Fruit fly (Drosophila melanogaster) whole organism, embryonic: ENCODE measurements around the gene CG44257.

Experiments used
- Blimp-1 ChIP-seq: fragments of 200-800 bp; sonication (Bioruptor generic); optimal IDR thresholded peaks from 3 replicates; lab custom pipeline; 2018; ENCODE audit warnings: missing biosample characterization, missing genetic modification characterization, mild to moderate bottlenecking, moderate library complexity, missing genetic modification reagents
- CG11504 ChIP-seq: fragments of 200-800 bp; sonication (Bioruptor generic); optimal IDR thresholded peaks from 3 replicates; lab custom pipeline; 2019; ENCODE audit warnings: missing biosample characterization, mild to moderate bottlenecking, missing genetic modification characterization, moderate library complexity
- CG11560 ChIP-seq: fragments of 200-800 bp; sonication (Bioruptor generic); IDR thresholded peaks from 3 replicates; pipeline ENCODE4 v1.3.6; 2022; ENCODE audit warnings: missing biosample characterization, missing genetic modification characterization
- CG11695 ChIP-seq: fragments of 200-800 bp; sonication (Bioruptor generic); IDR thresholded peaks from 3 replicates; pipeline ENCODE4 v1.3.6; 2022; ENCODE audit warnings: missing biosample characterization, missing genetic modification characterization
- CG11696 ChIP-seq: fragments of 200-800 bp; sonication (Bioruptor generic); IDR thresholded peaks from 2 replicates; pipeline ENCODE4 v1.3.6; 2022; ENCODE audit warnings: missing biosample characterization, missing genetic modification characterization
- CG12155 ChIP-seq: fragments of 200-800 bp; sonication (Bioruptor generic); optimal IDR thresholded peaks from 3 replicates; lab custom pipeline; 2016; ENCODE audit warnings: missing biosample characterization, missing genetic modification characterization
- CG14965 ChIP-seq: fragments of 200-800 bp; sonication (Bioruptor generic); optimal IDR thresholded peaks from 2 replicates; lab custom pipeline; 2016; ENCODE audit warnings: missing biosample characterization, missing genetic modification characterization, borderline replicate concordance
- CG15073 ChIP-seq: fragments of 200-800 bp; sonication (Bioruptor generic); optimal IDR thresholded peaks from 2 replicates; lab custom pipeline; 2016; ENCODE audit warnings: missing biosample characterization, missing genetic modification characterization
- CG1529 ChIP-seq: fragments of 200-800 bp; sonication (Bioruptor generic); optimal IDR thresholded peaks from 3 replicates; lab custom pipeline; 2018; ENCODE audit warnings: missing biosample characterization, missing genetic modification characterization
- CG15696 ChIP-seq: fragments of 200-800 bp; sonication (Bioruptor generic); optimal IDR thresholded peaks from 2 replicates; lab custom pipeline; 2019; ENCODE audit warnings: missing biosample characterization, mild to moderate bottlenecking, missing genetic modification characterization, moderate library complexity
- CG17802 ChIP-seq: fragments of 200-800 bp; sonication (Bioruptor generic); optimal IDR thresholded peaks from 2 replicates; lab custom pipeline; 2018; ENCODE audit warnings: missing biosample characterization, mild to moderate bottlenecking, missing genetic modification characterization, moderate library complexity
- CG18011 ChIP-seq: fragments of 200-800 bp; sonication (Bioruptor generic); optimal IDR thresholded peaks from 2 replicates; lab custom pipeline; 2017; ENCODE audit warnings: missing biosample characterization, missing genetic modification characterization, mild to moderate bottlenecking, moderate library complexity, missing genotype
- CG18476 ChIP-seq: fragments of 200-800 bp; sonication (Bioruptor generic); optimal IDR thresholded peaks from 2 replicates; lab custom pipeline; 2016; ENCODE audit warnings: missing biosample characterization, mild to moderate bottlenecking, missing genetic modification characterization
- CG2199 ChIP-seq: fragments of 200-800 bp; sonication (Bioruptor generic); IDR thresholded peaks from 3 replicates; pipeline ENCODE4 v1.3.6; 2022; ENCODE audit warnings: missing biosample characterization, missing genetic modification characterization
- CG31388 ChIP-seq: fragments of 200-800 bp; sonication (Bioruptor generic); optimal IDR thresholded peaks from 2 replicates; lab custom pipeline; 2016; ENCODE audit warnings: missing biosample characterization, missing genetic modification characterization
- CG3163 ChIP-seq: fragments of 200-800 bp; sonication (Bioruptor generic); optimal IDR thresholded peaks from 3 replicates; lab custom pipeline; 2016; ENCODE audit warnings: missing biosample characterization, missing genetic modification characterization
- CG34422 ChIP-seq: fragments of 200-800 bp; sonication (Bioruptor generic); IDR thresholded peaks from 3 replicates; pipeline ENCODE4 v1.3.6; 2022; ENCODE audit warnings: missing biosample characterization, missing genetic modification characterization
- CG4360 ChIP-seq: fragments of 200-800 bp; sonication (Bioruptor generic); IDR thresholded peaks from 2 replicates; pipeline ENCODE4 v1.3.6; 2022; ENCODE audit warnings: missing biosample characterization, missing genetic modification characterization
- CG43689 ChIP-seq: fragments of 200-800 bp; sonication (Bioruptor generic); IDR thresholded peaks from 2 replicates; pipeline ENCODE4 v1.3.6; 2022; ENCODE audit warnings: missing biosample characterization, missing genetic modification characterization
- CG7357 ChIP-seq: fragments of 200-800 bp; sonication (Bioruptor generic); IDR thresholded peaks from 3 replicates; pipeline ENCODE4 v1.3.6; 2022; ENCODE audit warnings: missing biosample characterization, missing genetic modification characterization
- CG7963 ChIP-seq: fragments of 200-800 bp; sonication (Bioruptor generic); IDR thresholded peaks from 3 replicates; pipeline ENCODE4 v1.3.6; 2022; ENCODE audit warnings: missing biosample characterization, missing genetic modification characterization; ENCODE audit not compliant: partially characterized antibody
- CG9727 ChIP-seq: fragments of 200-800 bp; sonication (Bioruptor generic); optimal IDR thresholded peaks from 3 replicates; lab custom pipeline; 2017; ENCODE audit warnings: missing biosample characterization, mild to moderate bottlenecking, missing genetic modification characterization
- CG9932 ChIP-seq: fragments of 200-800 bp; sonication (Bioruptor generic); IDR thresholded peaks from 2 replicates; pipeline ENCODE4 v1.3.6; 2022; ENCODE audit warnings: missing biosample characterization, missing genetic modification characterization
- Dad ChIP-seq: fragments of 200-800 bp; sonication (Bioruptor generic); optimal IDR thresholded peaks from 3 replicates; lab custom pipeline; 2016; ENCODE audit warnings: missing biosample characterization, missing genetic modification characterization
- Eip74EF ChIP-seq, 2 experiments: fragments of 200-800 bp in 1 of 2; fragments of >200 bp in 1 of 2; sonication (Bioruptor generic) in 1 of 2; optimal IDR thresholded peaks; 2 replicates each; lab custom pipeline; 2017 to 2019; ENCODE audit warnings: missing biosample characterization in 2 of 2, missing genetic modification characterization in 2 of 2, mild to moderate bottlenecking in 1 of 2, moderate library complexity in 1 of 2
- Fer2 ChIP-seq: fragments of 200-800 bp; sonication (Bioruptor generic); optimal IDR thresholded peaks from 2 replicates; lab custom pipeline; 2018; ENCODE audit warnings: missing biosample characterization, mild to moderate bottlenecking, missing genetic modification characterization, moderate library complexity
- HLH54F ChIP-seq: fragments of 200-800 bp; sonication (Bioruptor generic); optimal IDR thresholded peaks from 3 replicates; lab custom pipeline; 2016; ENCODE audit warnings: missing biosample characterization, missing genetic modification characterization
- Hr51 ChIP-seq, 2 experiments: fragments of 200-800 bp; sonication (Bioruptor generic); optimal IDR thresholded peaks; 2 replicates in 1 of 2; 3 replicates in 1 of 2; lab custom pipeline; 2016 to 2018; ENCODE audit warnings: missing biosample characterization in 2 of 2, missing genetic modification characterization in 2 of 2, mild to moderate bottlenecking in 1 of 2, moderate library complexity in 1 of 2
- Jarid2 ChIP-seq: fragments of 200-800 bp; sonication (Bioruptor generic); optimal IDR thresholded peaks from 3 replicates; lab custom pipeline; 2017; ENCODE audit warnings: mild to moderate bottlenecking, missing biosample characterization, missing genetic modification reagents, missing genetic modification characterization
- Kr ChIP-seq: fragments of 200-800 bp; sonication (Bioruptor generic); optimal IDR thresholded peaks from 2 replicates; lab custom pipeline; 2017; ENCODE audit warnings: missing biosample characterization, mild to moderate bottlenecking, missing genetic modification characterization
- Sin3A ChIP-seq: fragments of >200 bp; optimal IDR thresholded peaks from 2 replicates; lab custom pipeline; 2018
- bigmax ChIP-seq: fragments of 200-800 bp; sonication (Bioruptor generic); optimal IDR thresholded peaks from 2 replicates; lab custom pipeline; 2018; ENCODE audit warnings: missing biosample characterization, mild to moderate bottlenecking, missing genetic modification characterization
- cad ChIP-seq: fragments of >200 bp; optimal IDR thresholded peaks from 2 replicates; lab custom pipeline; 2017; ENCODE audit warnings: missing biosample characterization, missing genetic modification characterization
- cas ChIP-seq: fragments of 200-800 bp; sonication (Bioruptor generic); IDR thresholded peaks from 2 replicates; pipeline ENCODE4 v1.3.6; 2022; ENCODE audit warnings: missing biosample characterization, missing genetic modification characterization
- croc ChIP-seq: fragments of 200-800 bp; sonication (Bioruptor generic); conservative IDR thresholded peaks from 3 replicates; pipeline ENCODE4 v1.3.6; 2022; ENCODE audit warnings: missing biosample characterization, missing genetic modification characterization
- danr ChIP-seq: fragments of 200-800 bp; sonication (Bioruptor generic); IDR thresholded peaks from 2 replicates; pipeline ENCODE4 v1.3.6; 2022; ENCODE audit warnings: missing biosample characterization, missing genetic modification characterization
- dati ChIP-seq: fragments of 200-800 bp; sonication (Bioruptor generic); IDR thresholded peaks from 2 replicates; pipeline ENCODE4 v1.3.6; 2022; ENCODE audit warnings: missing biosample characterization, missing genetic modification characterization
- dm ChIP-seq: fragments of 200-800 bp; sonication (Bioruptor generic); optimal IDR thresholded peaks from 3 replicates; lab custom pipeline; 2016; ENCODE audit warnings: missing biosample characterization, missing genetic modification characterization
- fd3F ChIP-seq: fragments of 200-800 bp; sonication (Bioruptor generic); optimal IDR thresholded peaks from 2 replicates; lab custom pipeline; 2018; ENCODE audit warnings: missing biosample characterization, mild to moderate bottlenecking, missing genetic modification characterization, moderate library complexity
- fd96Cb ChIP-seq: fragments of 200-800 bp; sonication (Bioruptor generic); optimal IDR thresholded peaks from 2 replicates; lab custom pipeline; 2018; ENCODE audit warnings: missing biosample characterization, mild to moderate bottlenecking, missing genetic modification characterization, moderate library complexity
- oc ChIP-seq: fragments of 200-800 bp; sonication (Bioruptor generic); optimal IDR thresholded peaks from 2 replicates; lab custom pipeline; 2018; ENCODE audit warnings: missing biosample characterization, mild to moderate bottlenecking, missing genetic modification characterization, moderate library complexity
- prd ChIP-seq, 3 experiments: fragments of >200 bp in 2 of 3; fragments of 200-800 bp in 1 of 3; sonication (Bioruptor generic) in 1 of 3; optimal IDR thresholded peaks in 2 of 3; IDR thresholded peaks in 1 of 3; 2 replicates in 2 of 3; 3 replicates in 1 of 3; pipeline versions ENCODE4 v1.3.6 to Lab custom; 2017 to 2022; ENCODE audit warnings: missing biosample characterization in 1 of 3, missing genetic modification characterization in 1 of 3
- scrt ChIP-seq: fragments of 200-800 bp; sonication (Bioruptor generic); optimal IDR thresholded peaks from 2 replicates; lab custom pipeline; 2018; ENCODE audit warnings: missing biosample characterization, mild to moderate bottlenecking, missing genetic modification characterization, moderate library complexity
- sens ChIP-seq: fragments of 200-800 bp; sonication (Bioruptor generic); peaks from one replicate; lab custom pipeline; 2016; ENCODE audit warnings: missing biosample characterization, missing genetic modification characterization
- sisA ChIP-seq: fragments of 200-800 bp; sonication (Bioruptor generic); IDR thresholded peaks from 2 replicates; pipeline ENCODE4 v1.3.6; 2022; ENCODE audit warnings: missing biosample characterization, missing genetic modification characterization
- slbo ChIP-seq: fragments of 200-800 bp; sonication (Bioruptor generic); IDR thresholded peaks from 2 replicates; pipeline ENCODE4 v1.3.6; 2022; ENCODE audit warnings: missing biosample characterization, missing genetic modification characterization
- tgo ChIP-seq: fragments of 200-800 bp; sonication (Bioruptor generic); IDR thresholded peaks from 3 replicates; pipeline ENCODE4 v1.3.6; 2022; ENCODE audit warnings: missing biosample characterization, missing genetic modification characterization
- usp ChIP-seq: fragments of >200 bp; optimal IDR thresholded peaks from 2 replicates; lab custom pipeline; 2017; ENCODE audit warnings: missing biosample characterization, missing genetic modification characterization

The CG44257 gene

DNA sequence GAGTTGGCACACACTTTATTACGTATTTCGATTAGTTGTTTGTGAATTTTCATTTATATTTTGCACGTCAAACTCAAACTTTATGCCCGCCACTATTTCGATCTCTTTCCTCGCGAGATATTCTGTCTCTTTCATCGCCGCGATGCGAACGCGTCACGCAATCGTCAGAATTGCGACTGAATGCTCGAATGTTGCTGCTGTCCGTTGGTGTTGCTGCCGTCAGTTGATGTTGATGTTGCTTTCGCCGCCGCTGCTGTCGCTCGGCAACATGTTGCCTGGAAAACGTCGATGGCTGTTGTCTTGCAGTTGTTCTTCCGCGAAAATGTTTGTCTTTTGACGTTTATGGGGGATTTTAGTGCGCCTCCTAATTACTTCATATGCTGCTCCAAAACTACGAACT, 17.4 kb upstream of the CG44257 start:
- TF ChIP-seq dati (GFP tag; lab: Robert Waterston, UW) (no peak), usp (no peak), CG11696 (no peak), fd96Cb (no peak), Blimp-1 (no peak), CG31388 (GFP tag; lab: Kevin White, UChicago) (no peak), Dad (GFP tag; lab: Kevin White, UChicago) (no peak), prd (optimal IDR thresholded peaks at IDR 0.05; lab: Kevin White, UChicago) (no peak), prd (GFP tag; IDR thresholded peaks at IDR 0.05; lab: Robert Waterston, UW) (no peak), Jarid2 (GFP tag; lab: Kevin White, UChicago) (peak; percentile 19), CG7357 (GFP tag; lab: Robert Waterston, UW) (no peak), CG11504 (tag; lab: Kevin White, UChicago) (peak; percentile 99), CG2199 (0 out of 3 replicates have a peak, but pooled peaks have one; percentile 20), danr (GFP tag; lab: Robert Waterston, UW) (no peak), Fer2 (tag; lab: Kevin White, UChicago) (no peak), HLH54F (GFP tag; lab: Kevin White, UChicago) (no peak), CG12155 (GFP tag; lab: Kevin White, UChicago) (no peak), CG34422 (GFP tag; lab: Robert Waterston, UW) (no peak)

DNA sequence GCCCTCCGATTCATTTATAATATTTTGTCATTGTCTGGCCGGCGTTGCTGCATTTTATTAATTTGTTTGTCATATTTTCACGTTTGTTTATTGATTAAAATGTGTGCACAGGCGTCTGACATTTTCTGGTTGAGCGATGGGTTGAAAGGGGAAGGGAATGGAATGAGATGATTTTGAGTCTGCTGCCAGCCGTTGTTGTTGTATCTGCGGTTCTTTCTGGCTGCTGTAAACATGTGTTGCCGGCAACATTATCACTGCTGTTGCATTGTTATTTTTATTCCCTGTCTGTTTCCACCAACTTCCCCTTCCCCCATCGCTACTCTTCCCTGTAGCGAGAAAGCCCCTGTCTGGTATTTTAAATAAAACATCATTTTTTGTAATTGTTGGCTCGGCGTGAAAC, 15.8 kb upstream of the CG44257 start:
- no peak for TF ChIP-seq CG17802
- TF ChIP-seq CG9932 (GFP tag; lab: Robert Waterston, UW): no peak
- TF ChIP-seq Kr: no peak
- TF ChIP-seq sens (GFP tag; lab: Kevin White, UChicago): peak; percentile 11
- no peak for TF ChIP-seq Eip74EF (GFP tag; optimal IDR thresholded peaks at IDR 0.05; lab: Kevin White, UChicago)
- peak; percentile 75 for TF ChIP-seq CG4360 (GFP tag; lab: Robert Waterston, UW)
- peak; percentile 95 for TF ChIP-seq CG11504 (tag; lab: Kevin White, UChicago)
- TF ChIP-seq fd3F: no peak
- TF ChIP-seq, all 482 proteins: peak for 3

DNA sequence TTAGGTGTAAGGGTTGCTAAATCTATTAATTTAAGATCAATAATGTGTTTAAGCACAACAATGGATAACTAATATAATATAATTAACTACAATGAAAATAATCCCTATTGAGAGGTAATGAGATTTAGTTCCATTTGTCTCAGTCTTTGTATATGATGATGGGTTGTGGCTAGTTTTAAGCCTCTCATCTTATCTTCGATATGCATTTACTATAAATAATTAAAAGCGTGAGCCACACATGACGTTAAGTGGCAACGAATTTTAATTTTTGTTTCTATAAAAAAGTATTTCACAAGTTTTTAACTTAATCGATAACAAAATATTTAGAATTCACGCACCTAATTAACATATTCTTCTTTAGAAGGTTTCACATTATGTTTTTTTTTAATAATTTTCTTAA, 13.8 kb upstream of the CG44257 start:
- TF ChIP-seq sens (GFP tag; lab: Kevin White, UChicago) (peak; percentile 51), cas (GFP tag; lab: Robert Waterston, UW) (no peak), Sin3A (lab: Kevin White, UChicago) (no peak), CG3163 (GFP tag; lab: Kevin White, UChicago) (no peak), oc (no peak), CG11695 (no peak), Hr51 (GFP tag; optimal IDR thresholded peaks at IDR 0.05; lab: Kevin White, UChicago) (no peak)

DNA sequence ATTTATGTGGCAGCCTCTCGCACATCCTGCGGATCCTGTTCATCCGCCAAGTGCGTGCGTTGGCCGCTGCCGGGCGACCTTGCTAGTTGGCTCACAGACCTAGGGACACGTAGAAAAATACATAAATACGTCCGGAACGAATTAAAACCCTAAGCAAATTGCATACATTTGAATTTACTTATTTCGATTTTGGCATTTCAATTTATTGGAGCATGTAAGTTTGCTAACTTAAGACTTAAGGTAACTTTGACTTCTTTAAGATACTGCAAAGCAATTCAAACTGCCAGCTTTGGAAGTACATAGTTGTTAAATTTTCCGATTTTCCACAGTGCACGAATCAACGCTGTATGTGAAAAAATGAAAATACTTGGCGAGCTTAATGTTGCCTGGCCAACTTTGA, 11.0 kb upstream of the CG44257 start, which contains the start of gene CG44259:
CG44259 (minus strand) TSS at position 101 of the 400 bp plus-strand sequence.
- TF ChIP-seq scrt (GFP tag; lab: Kevin White, UChicago) (no peak), CG11560 (tag; lab: Robert Waterston, UW) (no peak), Kr (no peak), CG7963 (no peak), CG9727 (no peak), tgo (no peak), bigmax (no peak), CG18011 (GFP tag; lab: Kevin White, UChicago) (no peak), CG18476 (GFP tag; lab: Kevin White, UChicago) (no peak), slbo (GFP tag; lab: Robert Waterston, UW) (no peak), CG43689 (GFP tag; lab: Robert Waterston, UW) (no peak), CG15073 (no peak), cad (GFP tag; lab: Kevin White, UChicago) (no peak), sisA (GFP tag; lab: Robert Waterston, UW) (no peak), CG14965 (GFP tag; lab: Kevin White, UChicago) (no peak), CG15696 (no peak), dm (no peak), croc (no peak), CG1529 (GFP tag; lab: Kevin White, UChicago) (no peak), usp (no peak)
- TF ChIP-seq, all 482 proteins: peak for 0
